Worm (Caenorhabditis elegans): ENCODE data around the gene ipmk-1.

ipmk-1 gene

DNA sequence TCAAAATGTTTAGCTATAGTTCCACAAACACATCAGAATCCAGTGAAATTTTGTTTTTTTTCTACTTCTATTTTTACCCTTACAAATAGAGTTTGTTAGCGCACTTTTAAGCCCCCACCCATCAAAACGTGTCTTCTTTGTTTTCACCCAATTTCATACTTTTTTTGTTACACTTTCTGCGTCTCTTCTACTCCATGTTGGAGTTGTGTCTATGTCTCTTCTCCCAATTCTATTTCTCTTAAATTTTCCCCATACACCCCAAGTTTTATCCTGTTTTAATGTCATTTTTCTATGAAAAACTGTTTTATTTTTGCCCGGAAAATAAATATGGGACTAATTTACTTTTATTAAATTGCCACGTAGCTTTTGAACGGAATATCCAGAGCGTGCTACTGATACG lies 2.5 kb upstream of the ipmk-1 start:
- TF ChIP-seq dao-5 (tag; optimal IDR thresholded peaks at IDR 0.05) (no peak), him-1 (tag; optimal IDR thresholded peaks at IDR 0.05) (no peak), W03F9.2 (tag; optimal IDR thresholded peaks at IDR 0.05) (no peak)

ce11 chrIV:12545902-12546301 lies 2.0 kb upstream of the ipmk-1 start:
- TF ChIP-seq W03F9.2 (tag; optimal IDR thresholded peaks at IDR 0.05) (no peak), him-1 (tag; optimal IDR thresholded peaks at IDR 0.05) (no peak), dao-5 (tag; optimal IDR thresholded peaks at IDR 0.05) (no peak)

DNA sequence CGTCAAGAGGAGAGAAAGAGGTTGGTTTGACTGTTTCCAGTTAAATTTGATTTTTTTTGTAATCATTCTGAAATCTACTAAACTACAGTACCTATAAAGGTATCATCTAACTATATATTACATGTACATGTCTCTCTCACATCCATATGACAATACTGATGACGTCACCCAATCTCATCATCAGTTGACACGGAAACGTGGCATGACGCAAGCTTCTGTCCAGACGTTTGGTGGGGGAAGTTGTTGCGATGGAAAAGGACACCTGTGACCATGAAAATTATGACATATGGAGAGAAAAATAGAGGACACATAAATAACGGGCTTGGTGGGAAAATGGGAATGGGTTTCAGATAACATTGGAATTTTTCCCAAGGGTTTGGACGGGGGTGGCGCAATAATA lies 1.1 kb downstream of the ipmk-1 start:
- TF ChIP-seq W03F9.2 (tag; optimal IDR thresholded peaks at IDR 0.05) (no peak), dao-5 (tag; optimal IDR thresholded peaks at IDR 0.05) (no peak), him-1 (tag; optimal IDR thresholded peaks at IDR 0.05) (no peak)

DNA sequence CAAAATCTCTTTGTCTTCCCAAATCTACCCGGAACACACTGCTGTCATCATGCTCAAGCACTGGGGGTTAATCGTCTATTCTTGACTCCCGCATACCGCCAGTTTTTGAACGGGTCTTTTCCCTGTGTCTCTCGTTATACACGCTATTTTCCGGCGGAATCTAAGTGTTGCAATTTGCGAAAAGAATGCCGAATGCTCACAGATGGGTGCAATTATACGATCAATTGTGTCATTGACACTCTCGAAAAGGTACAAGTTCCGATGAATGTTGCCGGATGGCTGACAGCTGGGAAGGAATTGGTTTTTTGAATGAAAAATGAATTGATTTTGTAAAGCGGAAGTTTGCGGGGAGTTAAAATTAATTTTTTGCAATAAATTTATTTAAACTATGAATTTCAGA lies 4.0 kb downstream of the ipmk-1 start:
- TF ChIP-seq dao-5 (tag; optimal IDR thresholded peaks at IDR 0.05) (no peak), W03F9.2 (tag; optimal IDR thresholded peaks at IDR 0.05) (no peak), him-1 (tag; optimal IDR thresholded peaks at IDR 0.05) (no peak)

ce11 chrIV:12558925-12559450 lies 11.1 kb downstream of the ipmk-1 start, which contains the start of the genes ZK795.2 and ZK795.3:
TSS of gene ZK795.2 (minus strand) at chrIV:12558975.
TSS of gene ZK795.3 (plus strand) at chrIV:12559365.
- TF ChIP-seq W03F9.2 (tag; optimal IDR thresholded peaks at IDR 0.05), result peak; percentile 70
- no peak for TF ChIP-seq dao-5 (tag; optimal IDR thresholded peaks at IDR 0.05)

DNA sequence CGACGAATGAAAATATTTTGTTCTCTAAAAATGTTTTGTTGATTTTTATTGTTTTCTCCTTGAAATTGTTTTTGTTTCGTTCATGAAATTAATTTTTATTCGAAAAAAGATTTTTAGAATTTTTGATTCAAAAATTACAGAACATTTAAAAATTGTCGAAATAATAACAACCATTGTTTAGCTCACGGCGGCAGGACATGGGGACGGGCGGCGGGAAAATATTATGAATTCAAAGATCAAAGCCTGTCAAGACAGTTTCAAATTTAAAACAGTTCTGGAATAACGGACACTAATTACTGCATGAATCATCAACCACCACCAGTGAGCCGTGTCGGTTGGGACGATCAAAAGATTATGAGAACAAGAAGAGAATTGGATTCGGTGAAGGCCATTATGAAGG lies 12.6 kb downstream of the ipmk-1 start, which contains the start of gene snb-7:
TSS of gene snb-7 (plus strand) at position 301 of the 400 bp plus-strand sequence.
- no peak for TF ChIP-seq W03F9.2 (tag; optimal IDR thresholded peaks at IDR 0.05)
- no peak for TF ChIP-seq him-1 (tag; optimal IDR thresholded peaks at IDR 0.05)

DNA sequence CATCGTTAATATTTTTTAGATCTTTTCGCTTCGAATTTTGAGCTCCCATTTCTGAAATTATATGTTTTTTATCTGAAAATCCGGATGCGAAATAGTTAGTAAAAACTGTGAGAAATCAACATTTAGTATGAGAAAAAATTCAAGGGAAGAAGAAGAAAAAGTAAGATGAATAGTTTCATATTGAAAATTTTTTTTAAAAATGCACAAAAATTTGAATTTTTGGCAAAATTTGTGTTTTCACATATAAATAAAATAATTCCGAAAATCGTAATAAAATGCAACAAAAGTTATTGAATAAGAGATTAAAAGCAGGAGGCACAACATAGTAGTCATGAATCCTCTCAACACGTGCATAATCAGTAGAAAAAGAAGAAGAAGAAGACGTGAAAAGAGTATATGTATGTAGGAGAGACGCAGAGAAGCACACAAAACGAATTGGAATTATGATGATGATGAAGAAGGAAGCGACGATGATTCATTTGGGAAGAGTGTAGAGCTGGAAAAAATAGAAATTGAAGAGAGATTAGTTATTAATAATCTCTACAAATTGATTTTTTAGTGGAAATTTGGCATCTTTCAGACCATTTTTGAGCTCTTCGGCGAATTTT lies 18.1 kb downstream of the ipmk-1 start, which contains the start of gene eak-7:
TSS of gene eak-7 (minus strand) at position 51 of the 608 bp plus-strand sequence.
- TF ChIP-seq him-1 (tag; optimal IDR thresholded peaks at IDR 0.05) (no peak), dao-5 (tag; optimal IDR thresholded peaks at IDR 0.05) (no peak), W03F9.2 (tag; optimal IDR thresholded peaks at IDR 0.05) (no peak)

- TF ChIP-seq dao-5 (tag; optimal IDR thresholded peaks at IDR 0.05) (no peak), him-1 (tag; optimal IDR thresholded peaks at IDR 0.05) (no peak), W03F9.2 (tag; optimal IDR thresholded peaks at IDR 0.05) (peak; percentile 41)
Observed at ce11 chrIV:12567176-12567892, 19.4 kb downstream of the ipmk-1 start, which contains the start of the genes hsb-1 and let-99. TSS of gene hsb-1 (minus strand) at chrIV:12567226. TSS of gene let-99 (plus strand) at chrIV:12567842.

ce11 chrIV:12570546-12570945 lies 22.6 kb downstream of the ipmk-1 start:
- TF ChIP-seq dao-5 (tag; optimal IDR thresholded peaks at IDR 0.05) (no peak), him-1 (tag; optimal IDR thresholded peaks at IDR 0.05) (no peak), W03F9.2 (tag; optimal IDR thresholded peaks at IDR 0.05) (no peak)

ce11 chrIV:12571047-12571446 lies 23.1 kb downstream of the ipmk-1 start, which contains the start of gene K08E7.4:
TSS of gene K08E7.4 (minus strand) at chrIV:12571147.
- TF ChIP-seq W03F9.2 (tag; optimal IDR thresholded peaks at IDR 0.05) (no peak), him-1 (tag; optimal IDR thresholded peaks at IDR 0.05) (no peak), dao-5 (tag; optimal IDR thresholded peaks at IDR 0.05) (no peak)

DNA sequence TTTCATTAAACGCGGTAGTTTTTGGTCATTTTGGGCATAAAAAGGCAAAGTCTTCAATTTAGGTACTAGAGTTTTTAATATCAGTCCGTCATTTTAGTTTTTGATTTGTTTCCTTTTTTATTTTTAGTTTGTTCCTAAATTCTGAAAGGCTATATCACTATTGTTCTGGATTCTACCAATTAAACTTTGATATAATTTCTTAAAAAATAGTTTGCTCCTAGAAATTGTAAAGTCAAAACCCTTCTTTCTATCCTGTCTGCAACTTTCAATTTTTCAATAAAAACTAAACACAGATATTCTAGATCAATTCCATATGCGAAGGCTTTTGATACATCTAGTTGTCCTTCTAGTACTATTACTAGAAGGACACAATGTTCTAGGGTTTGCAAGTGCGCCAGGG lies 25.1 kb downstream of the ipmk-1 start, which contains the start of gene K08E7.5:
TSS of gene K08E7.5 (plus strand) at position 301 of the 400 bp plus-strand sequence.
- TF ChIP-seq W03F9.2 (tag; optimal IDR thresholded peaks at IDR 0.05) (no peak), him-1 (tag; optimal IDR thresholded peaks at IDR 0.05) (no peak), dao-5 (tag; optimal IDR thresholded peaks at IDR 0.05) (no peak)

- TF ChIP-seq him-1 (tag; optimal IDR thresholded peaks at IDR 0.05) (no peak), W03F9.2 (tag; optimal IDR thresholded peaks at IDR 0.05) (no peak), dao-5 (tag; optimal IDR thresholded peaks at IDR 0.05) (no peak)
Observed at ce11 chrIV:12574265-12574664, 26.3 kb downstream of the ipmk-1 start.

DNA sequence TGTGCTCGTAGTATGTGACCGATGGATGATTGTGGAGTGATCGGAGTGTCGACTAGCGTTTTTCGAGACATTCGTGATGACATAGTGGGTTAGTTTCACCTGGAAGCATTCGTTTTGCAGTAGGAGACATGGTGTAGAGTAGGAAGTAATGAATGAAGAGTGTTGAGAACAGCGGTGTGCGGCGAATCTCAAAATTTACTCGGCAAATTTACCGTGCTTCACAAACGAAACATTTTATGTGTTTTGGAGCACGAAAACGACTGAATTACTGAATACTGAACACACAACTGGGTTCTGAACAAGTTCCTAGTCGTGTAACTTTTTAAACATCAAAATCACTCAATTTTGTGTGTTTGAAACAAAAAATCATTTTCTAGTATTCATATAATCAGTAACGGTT lies 33.1 kb downstream of the ipmk-1 start, which contains the start of gene K08E7.6:
TSS of gene K08E7.6 (minus strand) at position 101 of the 400 bp plus-strand sequence.
- TF ChIP-seq him-1 (tag; optimal IDR thresholded peaks at IDR 0.05) (no peak), W03F9.2 (tag; optimal IDR thresholded peaks at IDR 0.05) (no peak), dao-5 (tag; optimal IDR thresholded peaks at IDR 0.05) (no peak)

ce11 chrIV:12583181-12583580 lies 35.3 kb downstream of the ipmk-1 start:
- TF ChIP-seq him-1 (tag; optimal IDR thresholded peaks at IDR 0.05) (no peak), dao-5 (tag; optimal IDR thresholded peaks at IDR 0.05) (no peak), W03F9.2 (tag; optimal IDR thresholded peaks at IDR 0.05) (no peak)

Data from whole organism, L4/young adult.